Worm (Caenorhabditis elegans): Measurements from ENCODE around the gene ZK666.1.

ZK666.1 gene

DNA sequence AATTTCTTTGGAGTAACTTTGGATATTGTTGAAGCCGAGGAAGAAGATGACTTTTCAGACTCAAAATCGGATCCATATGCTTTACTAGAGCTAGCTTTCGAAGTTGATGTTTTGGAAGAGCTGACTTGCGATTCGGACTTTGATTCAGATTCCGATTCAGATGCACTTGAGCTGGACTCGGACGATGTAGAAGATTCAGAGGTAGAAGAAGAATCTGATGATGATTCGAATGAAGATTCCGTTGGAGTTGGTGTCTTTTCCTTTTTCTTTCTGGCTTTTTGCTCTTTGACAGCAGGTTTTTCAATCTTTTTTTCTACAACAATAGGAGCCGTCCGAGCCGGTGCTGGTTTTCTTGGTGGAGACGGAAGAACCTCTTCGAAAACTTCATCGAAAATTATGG is 36.8 kb upstream of the ZK666.1 start:
- TF ChIP-seq zip-5 (tag; optimal IDR thresholded peaks at IDR 0.05) (no peak), F13H6.1 (tag; optimal IDR thresholded peaks at IDR 0.05) (no peak)

DNA sequence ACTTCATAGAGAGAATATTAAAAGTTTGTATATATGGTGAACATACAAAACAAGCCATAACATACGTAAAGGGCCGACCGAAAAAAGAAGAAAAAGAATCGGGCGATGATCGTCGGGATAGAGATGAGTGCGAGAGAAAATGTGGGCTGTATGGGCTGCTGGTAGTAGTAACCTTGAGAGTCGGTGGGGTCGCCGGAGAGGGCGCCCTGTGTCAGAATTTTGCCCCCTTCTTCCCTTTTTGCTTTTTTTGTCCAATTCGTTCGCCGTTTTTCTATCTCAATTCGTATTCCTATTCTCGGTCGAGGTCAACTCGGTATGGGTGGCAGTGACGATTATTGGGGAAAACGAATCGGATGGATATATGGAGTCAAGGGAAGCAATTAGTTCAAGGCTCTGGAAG is 34.8 kb upstream of the ZK666.1 start:
- TF ChIP-seq pat-9 (tag; optimal IDR thresholded peaks at IDR 0.05) (no peak), ceh-18 (tag; optimal IDR thresholded peaks at IDR 0.05) (no peak), ceh-45 (GFP tag; IDR thresholded peaks at IDR 0.05) (no peak), sox-4 (tag; optimal IDR thresholded peaks at IDR 0.05) (no peak), ceh-30 (tag; optimal IDR thresholded peaks at IDR 0.05) (no peak), ceh-2 (tag; optimal IDR thresholded peaks at IDR 0.05) (no peak), elt-2 (tag; optimal IDR thresholded peaks at IDR 0.05) (no peak), hlh-30 (tag; optimal IDR thresholded peaks at IDR 0.05; ENCODE audit: insufficient read depth) (no peak), hlh-15 (tag; optimal IDR thresholded peaks at IDR 0.05) (no peak), unc-3 (GFP tag; conservative IDR thresholded peaks at IDR 0.05) (no peak), unc-3 (tag; optimal IDR thresholded peaks at IDR 0.05) (no peak), fkh-6 (tag; optimal IDR thresholded peaks at IDR 0.05) (no peak)

DNA sequence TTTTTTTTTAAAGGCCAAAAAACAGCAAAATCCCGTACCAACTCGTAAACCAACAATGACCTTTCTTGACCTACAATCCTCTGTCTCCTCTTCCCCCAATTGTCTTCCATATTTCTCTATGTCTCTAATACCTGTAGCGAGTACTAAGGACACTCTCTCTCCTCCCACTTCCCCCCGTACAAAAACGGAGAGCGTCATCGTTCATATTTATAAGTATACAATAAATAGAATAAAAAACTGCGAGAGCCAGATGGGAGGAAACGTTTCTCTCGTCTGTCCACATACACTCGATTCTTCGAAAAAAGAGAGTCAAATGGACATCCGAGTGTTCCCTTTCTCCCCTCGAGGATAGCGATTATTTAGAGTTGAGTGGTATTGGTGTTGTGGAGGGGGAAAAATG is 33.6 kb upstream of the ZK666.1 start:
- no peak for TF ChIP-seq hlh-15 (tag; optimal IDR thresholded peaks at IDR 0.05)
- TF ChIP-seq sox-2 (GFP tag; IDR thresholded peaks at IDR 0.05): no peak
- no peak for TF ChIP-seq unc-86 (tag; optimal IDR thresholded peaks at IDR 0.05)
- TF ChIP-seq ceh-31 (tag; optimal IDR thresholded peaks at IDR 0.05): no peak
- TF ChIP-seq gmeb-2 (tag; optimal IDR thresholded peaks at IDR 0.05): no peak
- TF ChIP-seq ceh-19 (GFP tag; optimal IDR thresholded peaks at IDR 0.05): no peak

DNA sequence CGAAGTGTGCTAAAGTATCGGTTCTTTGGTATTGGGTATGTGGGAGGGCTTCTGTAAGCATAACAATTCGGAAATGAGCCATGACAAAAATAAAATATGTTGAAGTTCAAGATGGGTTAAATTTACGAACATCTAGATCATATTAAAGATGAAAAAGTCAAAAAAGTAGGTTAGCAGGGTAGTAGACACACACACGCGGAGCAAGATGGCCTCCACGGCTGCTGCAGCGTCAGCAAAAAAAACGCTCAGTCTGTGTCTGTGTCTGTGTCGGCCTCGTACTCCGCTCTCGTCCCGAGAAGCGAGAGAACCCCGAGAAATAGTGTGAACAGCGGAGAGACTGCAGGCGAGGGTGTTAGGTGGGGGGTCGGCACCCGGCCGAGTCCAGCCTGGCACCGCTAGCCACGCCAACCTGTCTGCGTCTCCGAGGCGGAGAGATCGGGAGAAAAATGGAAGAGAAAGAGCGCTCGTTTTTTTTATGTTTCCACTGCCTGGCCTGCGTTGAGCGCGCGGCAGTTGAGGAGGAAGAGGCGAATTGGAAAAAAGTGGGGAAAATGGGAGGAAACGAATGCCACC is 31.4 kb upstream of the ZK666.1 start, which contains the start of gene myrf-1:
Gene myrf-1, minus strand, starts transcription at position 51 of the 573 bp plus-strand sequence.
- peak; percentile 59 for TF ChIP-seq sdc-2 (tag; optimal IDR thresholded peaks at IDR 0.05)
- TF ChIP-seq lim-6 (tag; optimal IDR thresholded peaks at IDR 0.05): no peak
- TF ChIP-seq gmeb-2 (tag; optimal IDR thresholded peaks at IDR 0.05): no peak
- no peak for TF ChIP-seq mec-3 (tag; optimal IDR thresholded peaks at IDR 0.05; ENCODE audit: borderline replicate concordance)
- TF ChIP-seq C08G9.2 (tag; optimal IDR thresholded peaks at IDR 0.05): peak; percentile 77
- no peak for TF ChIP-seq ceh-45 (GFP tag; IDR thresholded peaks at IDR 0.05)
- TF ChIP-seq lin-11 (tag; optimal IDR thresholded peaks at IDR 0.05): peak; percentile 28
- TF ChIP-seq che-1 (tag; optimal IDR thresholded peaks at IDR 0.05): peak; percentile 27
- TF ChIP-seq hlh-8 (tag; optimal IDR thresholded peaks at IDR 0.05): peak; percentile 44
- no peak for TF ChIP-seq fkh-10 (GFP tag; optimal IDR thresholded peaks at IDR 0.05)
- TF ChIP-seq K02D7.2 (tag; optimal IDR thresholded peaks at IDR 0.05): no peak
- peak; percentile 63 for TF ChIP-seq K09A11.1 (tag; optimal IDR thresholded peaks at IDR 0.05; ENCODE audit: insufficient read depth)
- peak; percentile 88 for TF ChIP-seq ceh-31 (tag; optimal IDR thresholded peaks at IDR 0.05)
- TF ChIP-seq madf-2 (tag; optimal IDR thresholded peaks at IDR 0.05): peak; percentile 6
- peak; percentile 89 for TF ChIP-seq ceh-18 (tag; optimal IDR thresholded peaks at IDR 0.05)
- no peak for TF ChIP-seq zip-5 (tag; optimal IDR thresholded peaks at IDR 0.05)
- TF ChIP-seq ttx-3 (tag; optimal IDR thresholded peaks at IDR 0.05): no peak
- no peak for TF ChIP-seq ceh-22 (tag; optimal IDR thresholded peaks at IDR 0.05)
- no peak for TF ChIP-seq ztf-16 (tag; optimal IDR thresholded peaks at IDR 0.05)
- peak; percentile 37 for TF ChIP-seq fax-1 (tag; optimal IDR thresholded peaks at IDR 0.05)
- TF ChIP-seq ceh-6 (GFP tag; optimal IDR thresholded peaks at IDR 0.05): peak; percentile 21
- no peak for TF ChIP-seq pha-4 (tag; optimal IDR thresholded peaks at IDR 0.05)
- peak; percentile 80 for TF ChIP-seq pqm-1 (tag; optimal IDR thresholded peaks at IDR 0.05)
- no peak for TF ChIP-seq ceh-30 (tag; optimal IDR thresholded peaks at IDR 0.05)
- TF ChIP-seq Y22D7AL.16 (tag; optimal IDR thresholded peaks at IDR 0.05): no peak
- no peak for TF ChIP-seq ceh-24 (tag; optimal IDR thresholded peaks at IDR 0.05)
- TF ChIP-seq elt-2 (tag; optimal IDR thresholded peaks at IDR 0.05): peak; percentile 17
- no peak for TF ChIP-seq ahr-1 (tag; optimal IDR thresholded peaks at IDR 0.05)
- no peak for TF ChIP-seq hlh-15 (tag; optimal IDR thresholded peaks at IDR 0.05)
- no peak for TF ChIP-seq sox-2 (GFP tag; IDR thresholded peaks at IDR 0.05)
- TF ChIP-seq unc-86 (tag; optimal IDR thresholded peaks at IDR 0.05): peak; percentile 36
- TF ChIP-seq pros-1 (tag; optimal IDR thresholded peaks at IDR 0.05): peak; percentile 88
- peak; percentile 8 for TF ChIP-seq pag-3 (tag; optimal IDR thresholded peaks at IDR 0.05; ENCODE audit: borderline replicate concordance)
- peak; percentile 77 for TF ChIP-seq nfya-1 (tag; optimal IDR thresholded peaks at IDR 0.05)
- no peak for TF ChIP-seq ama-1 (optimal IDR thresholded peaks at IDR 0.05)
- TF ChIP-seq hlh-13 (GFP tag; optimal IDR thresholded peaks at IDR 0.05): no peak
- TF ChIP-seq pax-1 (tag; optimal IDR thresholded peaks at IDR 0.05): no peak

All from whole organism, late embryonic.